Fruit fly (Drosophila melanogaster) whole organism, pupa: ENCODE results near the gene CG8630.

Experiments
- CG12605 ChIP-seq: fragments of 200-800 bp; sonication (Bioruptor generic); IDR thresholded peaks from 2 replicates; pipeline ENCODE4 v1.3.6; 2022; ENCODE audit warnings: missing biosample characterization, missing genetic modification characterization
- CG13204 ChIP-seq: fragments of 200-800 bp; sonication (Bioruptor generic); optimal IDR thresholded peaks from 2 replicates; lab custom pipeline; 2018; ENCODE audit warnings: missing biosample characterization, mild to moderate bottlenecking, missing genetic modification characterization, moderate library complexity
- CG17806 ChIP-seq: fragments of 200-800 bp; sonication (Bioruptor generic); optimal IDR thresholded peaks from 2 replicates; lab custom pipeline; 2018; ENCODE audit warnings: missing biosample characterization, mild to moderate bottlenecking, missing genetic modification characterization, moderate library complexity
- CG32121 ChIP-seq: fragments of 200-800 bp; sonication (Bioruptor generic); IDR thresholded peaks from 2 replicates; pipeline ENCODE4 v1.3.6; 2022; ENCODE audit warnings: missing biosample characterization, missing genetic modification characterization
- CG4496 ChIP-seq: fragments of 200-800 bp; sonication (Bioruptor generic); IDR thresholded peaks from 3 replicates; pipeline ENCODE4 v1.3.6; 2022; ENCODE audit warnings: missing biosample characterization, missing genetic modification characterization
- CG8159 ChIP-seq: fragments of 200-800 bp; sonication (Bioruptor generic); optimal IDR thresholded peaks from 3 replicates; lab custom pipeline; 2018; ENCODE audit warnings: missing biosample characterization, mild to moderate bottlenecking, missing genetic modification characterization, moderate library complexity
- CG9948 ChIP-seq: fragments of 200-800 bp; sonication (Bioruptor generic); optimal IDR thresholded peaks from 2 replicates; lab custom pipeline; 2018; ENCODE audit warnings: missing biosample characterization, mild to moderate bottlenecking, missing genetic modification characterization, moderate library complexity
- EcR ChIP-seq: fragments of 200-800 bp; sonication (Bioruptor generic); optimal IDR thresholded peaks from 3 replicates; lab custom pipeline; 2019; ENCODE audit warnings: missing biosample characterization, missing genetic modification characterization, mild to moderate bottlenecking, moderate library complexity, missing genetic modification reagents
- Ets98B ChIP-seq: fragments of 200-800 bp; sonication (Bioruptor generic); IDR thresholded peaks from 2 replicates; pipeline ENCODE4 v1.3.6; 2022; ENCODE audit warnings: missing biosample characterization, missing genetic modification characterization
- Snoo ChIP-seq: fragments of 200-800 bp; sonication (Bioruptor generic); optimal IDR thresholded peaks from 3 replicates; lab custom pipeline; 2017; ENCODE audit warnings: missing biosample characterization, mild to moderate bottlenecking, missing genetic modification characterization, inconsistent platforms
- gl ChIP-seq: fragments of 200-800 bp; sonication (Bioruptor generic); optimal IDR thresholded peaks from 2 replicates; lab custom pipeline; 2018; ENCODE audit warnings: missing biosample characterization, mild to moderate bottlenecking, missing genetic modification characterization

dm6 chr3R:13293148-13293756 lies 13.7 kb downstream of the CG8630 start, which contains the start of gene wntD:
- TF ChIP-seq Ets98B (GFP tag; lab: Robert Waterston, UW) (no peak), CG4496 (GFP tag; lab: Robert Waterston, UW) (no peak), gl (tag; lab: Kevin White, UChicago) (no peak), CG12605 (GFP tag; lab: Robert Waterston, UW) (no peak), Snoo (no peak), CG8159 (no peak), EcR (GFP tag; lab: Kevin White, UChicago) (no peak), CG32121 (GFP tag; lab: Robert Waterston, UW) (no peak), CG13204 (GFP tag; lab: Kevin White, UChicago) (no peak), CG17806 (tag; lab: Kevin White, UChicago) (no peak), CG9948 (no peak)
